Worm (Caenorhabditis elegans) whole organism, early embryonic: Measurements from ENCODE around the gene ulp-2.

Source experiments
- ama-1 ChIP-seq: fragments of 150-350 bp; optimal IDR thresholded peaks from 2 replicates; lab custom pipeline; 2014
- ets-7 ChIP-seq: sonication (generic microtip); optimal IDR thresholded peaks from 2 replicates; lab custom pipeline; 2016; ENCODE audit warnings: missing genotype, missing genetic modification characterization, missing compliant biosample characterization
- hmg-4 ChIP-seq: fragments of 200-800 bp; sonication (Bioruptor generic); optimal IDR thresholded peaks from 2 replicates; lab custom pipeline; 2018; ENCODE audit warnings: mild to moderate bottlenecking, missing genetic modification characterization, missing compliant biosample characterization
- hnd-1 ChIP-seq: sonication (generic microtip); optimal IDR thresholded peaks from 2 replicates; lab custom pipeline; 2016; ENCODE audit warnings: missing genetic modification characterization, missing compliant biosample characterization
- pes-1 ChIP-seq: fragments of 200-800 bp; sonication (Bioruptor generic); IDR thresholded peaks from 2 replicates; pipeline ENCODE4 v1.3.6; 2022; ENCODE audit warnings: missing genetic modification reagents, missing genetic modification characterization, missing compliant biosample characterization
- scrt-1 ChIP-seq: fragments of 200-800 bp; sonication (Bioruptor generic); IDR thresholded peaks from 2 replicates; pipeline ENCODE4 v1.3.6; 2022; ENCODE audit warnings: missing genetic modification characterization, missing compliant biosample characterization
- tbx-37 ChIP-seq: fragments of 200-800 bp; sonication (Bioruptor generic); conservative IDR thresholded peaks from 2 replicates; pipeline ENCODE4 v1.3.6; 2022; ENCODE audit warnings: missing genetic modification reagents, missing genetic modification characterization, missing compliant biosample characterization

- TF ChIP-seq scrt-1: no peak
- no peak for TF ChIP-seq hmg-4
- TF ChIP-seq hnd-1: no peak
- TF ChIP-seq ama-1 (lab: Kevin White, UChicago): no peak
- no peak for TF ChIP-seq pes-1 (GFP tag; lab: Robert Waterston, UW)
- TF ChIP-seq ets-7 (tag; lab: Kevin White, UChicago): no peak
- TF ChIP-seq tbx-37 (GFP tag; lab: Robert Waterston, UW): no peak
Measured at ce11 chrII:4992977-4993376, 33.3 kb upstream of the ulp-2 start, which contains the start of gene pigb-1.
